Worm (Caenorhabditis elegans) whole organism, L1 larva: ENCODE results near the gene F40F8.12.

Experiments
- alr-1 ChIP-seq: fragments of 200-800 bp; sonication (Bioruptor generic); optimal IDR thresholded peaks from 2 replicates; lab custom pipeline; 2018; ENCODE audit warnings: borderline replicate concordance, mild to moderate bottlenecking, missing genetic modification characterization, missing compliant biosample characterization
- ceh-8 ChIP-seq: fragments of 200-800 bp; sonication (Bioruptor generic); optimal IDR thresholded peaks from 2 replicates; lab custom pipeline; 2018; ENCODE audit warnings: mild to moderate bottlenecking, missing genetic modification characterization, moderate library complexity, missing compliant biosample characterization
- ceh-88 ChIP-seq: fragments of 200-800 bp; sonication (Bioruptor generic); IDR thresholded peaks from 2 replicates; pipeline ENCODE4 v1.3.6; 2022; ENCODE audit warnings: missing genetic modification characterization, missing compliant biosample characterization
- ceh-90 ChIP-seq: sonication (generic microtip); optimal IDR thresholded peaks from 2 replicates; lab custom pipeline; 2016; ENCODE audit warnings: missing genetic modification characterization, missing compliant biosample characterization
- dpl-1 ChIP-seq, 3 experiments: fragments of 150-350 bp in 2 of 3; sonication (generic microtip) in 1 of 3; optimal IDR thresholded peaks; 2 replicates each; lab custom pipeline; 2014 to 2017; ENCODE audit warnings: missing biosample characterization in 3 of 3, missing genetic modification characterization in 3 of 3, missing genetic modification reagents in 3 of 3
- dsc-1 ChIP-seq: sonication (generic microtip); optimal IDR thresholded peaks from 2 replicates; lab custom pipeline; 2016; ENCODE audit warnings: mild to moderate bottlenecking, missing genetic modification characterization, missing compliant biosample characterization
- efl-1 ChIP-seq, 4 experiments: fragments of 150-350 bp; optimal IDR thresholded peaks in 3 of 4; peaks in 1 of 4; 1 replicate in 1 of 4; 2 replicates in 3 of 4; lab custom pipeline; 2014; ENCODE audit warnings: missing biosample characterization in 2 of 4, missing genetic modification characterization in 2 of 4, missing genetic modification reagents in 2 of 4
- efl-3 ChIP-seq: fragments of 200-800 bp; sonication (Bioruptor generic); optimal IDR thresholded peaks from 2 replicates; lab custom pipeline; 2018; ENCODE audit warnings: mild to moderate bottlenecking, missing genetic modification characterization, missing compliant biosample characterization
- egl-13 ChIP-seq: sonication (generic microtip); optimal IDR thresholded peaks from 2 replicates; lab custom pipeline; 2016; ENCODE audit warnings: missing genotype, missing genetic modification reagents, missing genetic modification characterization, missing compliant biosample characterization
- elt-2 ChIP-seq: sonication (generic microtip); optimal IDR thresholded peaks from 2 replicates; lab custom pipeline; 2016; ENCODE audit warnings: missing genetic modification characterization, mild to moderate bottlenecking, inconsistent platforms, missing compliant biosample characterization, missing genetic modification reagents
- elt-3 ChIP-seq, 6 experiments: fragments of 150-350 bp in 1 of 6; sonication (generic microtip); optimal IDR thresholded peaks; 2 replicates each; lab custom pipeline; 2017 to 2018; ENCODE audit warnings: missing biosample characterization in 6 of 6, missing genetic modification characterization in 6 of 6, inconsistent platforms in 1 of 6
- ets-5 ChIP-seq: fragments of 200-800 bp; sonication (Bioruptor generic); IDR thresholded peaks from 2 replicates; pipeline ENCODE4 v1.3.6; 2022; ENCODE audit warnings: missing genetic modification characterization, missing compliant biosample characterization
- fkh-10 ChIP-seq: sonication (generic microtip); optimal IDR thresholded peaks from 2 replicates; lab custom pipeline; 2017; ENCODE audit warnings: missing biosample characterization, missing genetic modification reagents, missing genetic modification characterization
- hlh-17 ChIP-seq: fragments of 200-800 bp; sonication (Bioruptor generic); optimal IDR thresholded peaks from 2 replicates; lab custom pipeline; 2018; ENCODE audit warnings: missing genetic modification characterization, mild to moderate bottlenecking, missing compliant biosample characterization, moderate library complexity, borderline replicate concordance
- hlh-4 ChIP-seq: sonication (generic microtip); optimal IDR thresholded peaks from 2 replicates; lab custom pipeline; 2016; ENCODE audit warnings: mild to moderate bottlenecking, missing genetic modification characterization, missing compliant biosample characterization
- irx-1 ChIP-seq: sonication (generic microtip); optimal IDR thresholded peaks from 2 replicates; lab custom pipeline; 2016; ENCODE audit warnings: missing genetic modification characterization, missing compliant biosample characterization
- isw-1 ChIP-seq: fragments of 200-800 bp; sonication (Bioruptor generic); IDR thresholded peaks from 2 replicates; pipeline ENCODE4 v1.3.6; 2022; ENCODE audit warnings: missing genetic modification characterization, missing compliant biosample characterization
- jun-1 ChIP-seq: fragments of 150-350 bp; optimal IDR thresholded peaks from 2 replicates; lab custom pipeline; 2014; ENCODE audit warnings: missing biosample characterization, missing genetic modification reagents, missing genetic modification characterization
- lin-13 ChIP-seq: fragments of 150-350 bp; optimal IDR thresholded peaks from 2 replicates; lab custom pipeline; 2014; ENCODE audit warnings: missing biosample characterization, missing genetic modification reagents, missing genetic modification characterization
- lin-14 ChIP-seq: fragments of 200-800 bp; sonication (Bioruptor generic); optimal IDR thresholded peaks from 2 replicates; lab custom pipeline; 2018; ENCODE audit warnings: mild to moderate bottlenecking, missing genetic modification characterization, moderate library complexity, missing compliant biosample characterization
- lin-15B ChIP-seq: fragments of 150-350 bp; sonication (generic microtip); optimal IDR thresholded peaks from 3 replicates; lab custom pipeline; 2014; ENCODE audit warnings: missing biosample characterization, missing genetic modification characterization
- lin-35 ChIP-seq, 2 experiments: fragments of 150-350 bp; optimal IDR thresholded peaks; 2 replicates each; lab custom pipeline; 2014; ENCODE audit warnings: missing biosample characterization in 2 of 2, missing genetic modification characterization in 2 of 2, missing genetic modification reagents in 2 of 2
- lin-39 ChIP-seq: fragments of 150-350 bp; optimal IDR thresholded peaks from 2 replicates; lab custom pipeline; 2014; ENCODE audit warnings: missing biosample characterization, missing genetic modification reagents, missing genetic modification characterization
- lir-3 ChIP-seq: sonication (generic microtip); optimal IDR thresholded peaks from 2 replicates; lab custom pipeline; 2016; ENCODE audit warnings: mild to moderate bottlenecking, missing genetic modification characterization, moderate library complexity, missing compliant biosample characterization; ENCODE audit not compliant: poor library complexity
- mab-9 ChIP-seq: fragments of 200-800 bp; sonication (Bioruptor generic); IDR thresholded peaks from 2 replicates; pipeline ENCODE4 v1.3.6; 2022; ENCODE audit warnings: missing genetic modification reagents, missing genetic modification characterization, missing compliant biosample characterization
- mdl-1 ChIP-seq, 2 experiments: fragments of 150-350 bp; optimal IDR thresholded peaks; 2 replicates each; lab custom pipeline; 2014 to 2017; ENCODE audit warnings: missing biosample characterization in 2 of 2, missing genetic modification characterization in 2 of 2, inconsistent platforms in 1 of 2
- mep-1 ChIP-seq: fragments of 150-350 bp; optimal IDR thresholded peaks from 2 replicates; lab custom pipeline; 2014; ENCODE audit warnings: missing biosample characterization, missing genetic modification characterization
- nhr-12 ChIP-seq: sonication (generic microtip); optimal IDR thresholded peaks from 2 replicates; lab custom pipeline; 2017; ENCODE audit warnings: missing biosample characterization, missing genetic modification characterization
- nhr-19 ChIP-seq: fragments of 200-800 bp; sonication (Bioruptor generic); conservative IDR thresholded peaks from 2 replicates; pipeline ENCODE4 v1.3.6; 2022; ENCODE audit warnings: missing genetic modification characterization, missing compliant biosample characterization
- nhr-237 ChIP-seq: fragments of 150-350 bp; optimal IDR thresholded peaks from 2 replicates; lab custom pipeline; 2014; ENCODE audit warnings: missing biosample characterization, missing genetic modification characterization
- nhr-47 ChIP-seq: sonication (generic microtip); optimal IDR thresholded peaks from 2 replicates; lab custom pipeline; 2016; ENCODE audit warnings: mild to moderate bottlenecking, missing genetic modification characterization, moderate library complexity, missing compliant biosample characterization
- nhr-77 ChIP-seq: fragments of 150-350 bp; optimal IDR thresholded peaks from 2 replicates; lab custom pipeline; 2014; ENCODE audit warnings: missing biosample characterization, missing genetic modification characterization
- nhr-85 ChIP-seq: sonication (generic microtip); peaks from one replicate; lab custom pipeline; 2016; ENCODE audit warnings: missing genetic modification characterization, inconsistent platforms, missing compliant biosample characterization
- pax-3 ChIP-seq: fragments of 200-800 bp; sonication (Bioruptor generic); optimal IDR thresholded peaks from 2 replicates; lab custom pipeline; 2018; ENCODE audit warnings: mild to moderate bottlenecking, missing genetic modification characterization, moderate library complexity, missing compliant biosample characterization
- pqm-1 ChIP-seq: sonication (generic microtip); optimal IDR thresholded peaks from 3 replicates; lab custom pipeline; 2017; ENCODE audit warnings: missing biosample characterization, missing genetic modification characterization
- rnt-1 ChIP-seq: sonication (generic microtip); optimal IDR thresholded peaks from 2 replicates; lab custom pipeline; 2016; ENCODE audit warnings: mild to moderate bottlenecking, missing genetic modification characterization, moderate library complexity, missing compliant biosample characterization
- skn-1 ChIP-seq: fragments of 150-350 bp; optimal IDR thresholded peaks from 2 replicates; lab custom pipeline; 2014; ENCODE audit warnings: missing biosample characterization, missing genetic modification characterization
- swsn-7 ChIP-seq: sonication (generic microtip); optimal IDR thresholded peaks from 2 replicates; lab custom pipeline; 2016; ENCODE audit warnings: missing genetic modification characterization, missing compliant biosample characterization
- tbx-2 ChIP-seq: sonication (generic microtip); optimal IDR thresholded peaks from 2 replicates; lab custom pipeline; 2016; ENCODE audit warnings: missing genetic modification characterization, missing compliant biosample characterization
- unc-30 ChIP-seq: sonication (generic microtip); optimal IDR thresholded peaks from 2 replicates; lab custom pipeline; 2017; ENCODE audit warnings: missing biosample characterization, missing genetic modification characterization
- unc-62 ChIP-seq: fragments of 150-350 bp; optimal IDR thresholded peaks from 2 replicates; lab custom pipeline; 2014; ENCODE audit warnings: missing biosample characterization, missing genetic modification reagents, missing genetic modification characterization
- unc-86 ChIP-seq: sonication (generic microtip); optimal IDR thresholded peaks from 2 replicates; lab custom pipeline; 2016; ENCODE audit warnings: missing genetic modification characterization, missing compliant biosample characterization

The F40F8.12 gene

DNA sequence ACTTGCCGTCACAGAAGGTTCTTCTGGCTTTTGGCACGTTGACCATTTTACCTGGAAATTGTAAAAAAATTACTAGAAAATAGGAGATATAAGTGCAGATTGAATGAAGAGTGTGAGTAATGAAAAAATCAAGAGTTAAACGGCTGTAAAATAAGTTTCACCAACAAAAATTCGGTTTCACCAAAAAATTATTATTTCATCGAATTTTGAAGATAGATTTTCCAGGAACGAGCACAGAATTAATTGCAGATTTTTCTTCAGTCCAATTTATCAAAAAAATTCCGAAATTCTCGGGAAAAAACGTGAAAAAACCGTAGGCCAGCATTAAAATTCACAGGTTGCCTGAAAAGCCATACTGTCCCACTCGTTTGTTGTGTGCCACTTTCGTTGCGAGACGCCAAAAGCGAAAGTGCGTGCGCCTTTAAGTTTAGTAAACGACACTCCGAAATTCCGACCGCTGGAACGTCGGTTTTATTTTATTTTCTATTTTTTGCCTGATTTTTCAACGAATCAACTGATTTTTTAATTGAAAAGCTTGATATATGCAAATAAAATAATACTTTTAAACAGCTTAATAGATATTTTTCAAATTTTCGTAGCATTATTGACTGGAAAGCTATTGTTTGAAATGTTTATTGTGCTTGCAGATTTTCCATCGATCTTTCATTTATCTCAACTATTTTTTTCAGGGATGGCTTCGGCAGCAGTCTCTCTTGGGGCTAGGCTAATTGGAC is 32.3 kb upstream of the F40F8.12 start, which contains the start of the genes rpl-36.A and nuo-1 (continued):
- TF ChIP-seq rnt-1: peak; percentile 84
- TF ChIP-seq lin-15B (tag; lab: Kevin White, UChicago): peak; percentile 85
- TF ChIP-seq ceh-8 (GFP tag; lab: Kevin White, UChicago): no peak
- TF ChIP-seq hlh-4 (tag; lab: Kevin White, UChicago): no peak
- TF ChIP-seq unc-62 (GFP tag; lab: Kevin White, UChicago): no peak
- peak in 1 of 2 experiments; percentile 79 for TF ChIP-seq mdl-1 (tag; optimal IDR thresholded peaks at IDR 0.05; lab: Kevin White, UChicago)
- no peak for TF ChIP-seq unc-30 (tag; lab: Kevin White, UChicago)
- TF ChIP-seq hlh-17 (GFP tag; lab: Kevin White, UChicago): no peak
- TF ChIP-seq elt-3 (tag; optimal IDR thresholded peaks at IDR 0.05; lab: Kevin White, UChicago): peak in 3 of 6 experiments; percentile 3 to 83 (median 41)
- TF ChIP-seq alr-1 (tag; lab: Kevin White, UChicago): no peak
- TF ChIP-seq jun-1 (tag; lab: Kevin White, UChicago): peak; percentile 69
- TF ChIP-seq isw-1: peak; percentile 85
- no peak for TF ChIP-seq pqm-1 (tag; lab: Kevin White, UChicago)
- no peak for TF ChIP-seq egl-13 (tag; lab: Kevin White, UChicago)
- no peak for TF ChIP-seq elt-2
- TF ChIP-seq dsc-1: peak; percentile 55
- no peak for TF ChIP-seq nhr-12 (tag; lab: Kevin White, UChicago)
- no peak for TF ChIP-seq ets-5
- TF ChIP-seq ceh-88 (GFP tag; lab: Robert Waterston, UW): no peak
- peak; percentile 81 for TF ChIP-seq swsn-7 (tag; lab: Kevin White, UChicago)
- peak; percentile 76 for TF ChIP-seq nhr-19 (GFP tag; lab: Robert Waterston, UW)
- no peak for TF ChIP-seq efl-3 (GFP tag; lab: Kevin White, UChicago)
- TF ChIP-seq lir-3: peak; percentile 51
- peak; percentile 13 for TF ChIP-seq lin-39
- no peak for TF ChIP-seq ceh-90 (tag; lab: Kevin White, UChicago)
- peak; percentile 89 for TF ChIP-seq mep-1 (tag; lab: Kevin White, UChicago)
- TF ChIP-seq skn-1 (tag; lab: Kevin White, UChicago): peak; percentile 84
- TF ChIP-seq irx-1: peak; percentile 51
- TF ChIP-seq fkh-10 (GFP tag; lab: Kevin White, UChicago): peak; percentile 25
- peak; percentile 76 for TF ChIP-seq nhr-77 (tag; lab: Kevin White, UChicago)
- peak; percentile 85 for TF ChIP-seq nhr-47
- peak; percentile 80 to 86 (median 84) for TF ChIP-seq dpl-1 (GFP tag; optimal IDR thresholded peaks at IDR 0.05; lab: Kevin White, UChicago)

DNA sequence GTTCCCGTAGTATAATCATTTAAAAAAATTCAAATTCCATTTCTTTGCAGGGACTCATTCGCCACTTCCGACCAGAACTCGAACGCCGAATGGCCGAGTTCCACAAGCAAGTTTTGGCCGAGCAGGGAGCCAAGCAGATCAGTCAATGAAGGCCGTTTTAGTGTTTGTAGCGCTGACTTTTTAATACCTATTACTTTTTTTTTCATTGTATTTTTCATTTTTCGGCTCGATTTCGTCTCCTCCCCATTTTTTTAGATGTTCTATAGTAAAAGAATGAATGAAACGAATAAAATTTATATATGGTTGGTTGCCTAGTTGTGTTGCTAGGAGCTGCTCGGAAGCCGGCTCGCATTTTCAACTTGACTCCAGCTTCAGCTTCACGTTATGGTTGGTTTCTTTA is 29.8 kb upstream of the F40F8.12 start, which contains the start of gene C09H10.4:
C09H10.4 (plus strand) TSS at position 301 of the 400 bp plus-strand sequence.
- TF ChIP-seq tbx-2 (tag; lab: Kevin White, UChicago) (no peak), hlh-17 (GFP tag; lab: Kevin White, UChicago) (no peak), lin-39 (no peak), efl-1 (optimal IDR thresholded peaks at IDR 0.05; lab: Kevin White, UChicago) (no peak), efl-1 (GFP tag; optimal IDR thresholded peaks at IDR 0.05 in 1 of 2; lab: Kevin White, UChicago) (no peak), mab-9 (GFP tag; lab: Robert Waterston, UW) (no peak), nhr-85 (tag; lab: Kevin White, UChicago) (no peak), nhr-237 (tag; lab: Kevin White, UChicago) (no peak), lin-35 (GFP tag; optimal IDR thresholded peaks at IDR 0.05; lab: Kevin White, UChicago) (no peak), lin-13 (GFP tag; lab: Kevin White, UChicago) (no peak), pax-3 (tag; lab: Kevin White, UChicago) (no peak), unc-30 (tag; lab: Kevin White, UChicago) (no peak), jun-1 (tag; lab: Kevin White, UChicago) (no peak), lin-14 (no peak), ets-5 (no peak), nhr-77 (tag; lab: Kevin White, UChicago) (no peak), egl-13 (tag; lab: Kevin White, UChicago) (no peak), unc-86 (tag; lab: Kevin White, UChicago) (no peak), fkh-10 (GFP tag; lab: Kevin White, UChicago) (no peak)
